Fruit fly (Drosophila melanogaster) whole organism, embryonic: Measurements from ENCODE around the gene CkIIbeta.

Source experiments
- Atf6 ChIP-seq: fragments of 200-800 bp; sonication (Bioruptor generic); IDR thresholded peaks from 2 replicates; pipeline ENCODE4 v1.3.6; 2022; ENCODE audit warnings: missing biosample characterization, missing genetic modification characterization
- CG12219 ChIP-seq: fragments of 200-800 bp; sonication (Bioruptor generic); optimal IDR thresholded peaks from 3 replicates; lab custom pipeline; 2018; ENCODE audit warnings: missing biosample characterization, mild to moderate bottlenecking, missing genetic modification characterization
- CG13424 ChIP-seq: fragments of 200-800 bp; sonication (Bioruptor generic); optimal IDR thresholded peaks from 2 replicates; lab custom pipeline; 2019; ENCODE audit warnings: missing biosample characterization, mild to moderate bottlenecking, missing genetic modification characterization, moderate library complexity
- CG15011 ChIP-seq: fragments of 200-800 bp; sonication (Bioruptor generic); optimal IDR thresholded peaks from 3 replicates; lab custom pipeline; 2018; ENCODE audit warnings: missing biosample characterization, mild to moderate bottlenecking, missing genetic modification characterization
- CG15269 ChIP-seq: fragments of 200-800 bp; sonication (Bioruptor generic); optimal IDR thresholded peaks from 2 replicates; lab custom pipeline; 2018; ENCODE audit warnings: missing biosample characterization, mild to moderate bottlenecking, missing genetic modification characterization, moderate library complexity
- CG1603 ChIP-seq: fragments of 200-800 bp; sonication (Bioruptor generic); optimal IDR thresholded peaks from 2 replicates; lab custom pipeline; 2019; ENCODE audit warnings: missing biosample characterization, mild to moderate bottlenecking, missing genetic modification characterization, moderate library complexity
- CG1647 ChIP-seq: fragments of 200-800 bp; sonication (Bioruptor generic); optimal IDR thresholded peaks from 3 replicates; lab custom pipeline; 2016; ENCODE audit warnings: missing biosample characterization, missing genetic modification characterization
- CG16813 ChIP-seq: fragments of 200-800 bp; sonication (Bioruptor generic); IDR thresholded peaks from 3 replicates; pipeline ENCODE4 v1.3.6; 2022; ENCODE audit warnings: missing biosample characterization, missing genetic modification characterization; ENCODE audit not compliant: partially characterized antibody
- CG16863 ChIP-seq: fragments of 200-800 bp; sonication (Bioruptor generic); optimal IDR thresholded peaks from 3 replicates; lab custom pipeline; 2016; ENCODE audit warnings: missing biosample characterization, missing genetic modification characterization
- CG17568 ChIP-seq: fragments of 200-800 bp; sonication (Bioruptor generic); optimal IDR thresholded peaks from 2 replicates; lab custom pipeline; 2018; ENCODE audit warnings: missing biosample characterization, mild to moderate bottlenecking, missing genetic modification characterization, moderate library complexity
- CG17829 ChIP-seq: fragments of 200-800 bp; optimal IDR thresholded peaks from 2 replicates; lab custom pipeline; 2019; ENCODE audit warnings: missing biosample characterization, mild to moderate bottlenecking, missing genetic modification characterization, moderate library complexity
- CG18476 ChIP-seq: fragments of 200-800 bp; sonication (Bioruptor generic); optimal IDR thresholded peaks from 2 replicates; lab custom pipeline; 2016; ENCODE audit warnings: missing biosample characterization, mild to moderate bottlenecking, missing genetic modification characterization
- CG2120 ChIP-seq: fragments of 200-800 bp; sonication (Bioruptor generic); optimal IDR thresholded peaks from 3 replicates; lab custom pipeline; 2016; ENCODE audit warnings: missing biosample characterization, missing genetic modification characterization
- CG2129 ChIP-seq: fragments of 200-800 bp; sonication (Bioruptor generic); IDR thresholded peaks from 2 replicates; pipeline ENCODE4 v1.3.6; 2022; ENCODE audit warnings: missing biosample characterization, missing genetic modification characterization; ENCODE audit not compliant: partially characterized antibody
- CG2678 ChIP-seq: fragments of 200-800 bp; sonication (Bioruptor generic); optimal IDR thresholded peaks from 3 replicates; lab custom pipeline; 2019; ENCODE audit warnings: missing biosample characterization, mild to moderate bottlenecking, missing genetic modification characterization, moderate library complexity
- CG30020 ChIP-seq: fragments of 200-800 bp; optimal IDR thresholded peaks from 2 replicates; lab custom pipeline; 2019; ENCODE audit warnings: missing biosample characterization, mild to moderate bottlenecking, missing genetic modification characterization, moderate library complexity
- CG3407 ChIP-seq: fragments of 200-800 bp; sonication (Bioruptor generic); optimal IDR thresholded peaks from 2 replicates; lab custom pipeline; 2018; ENCODE audit warnings: missing biosample characterization, mild to moderate bottlenecking, missing genetic modification characterization
- CG3847 ChIP-seq: fragments of 200-800 bp; sonication (Bioruptor generic); IDR thresholded peaks from 2 replicates; pipeline ENCODE4 v1.3.6; 2022; ENCODE audit warnings: missing biosample characterization, missing genetic modification characterization
- CG5180 ChIP-seq: fragments of 200-800 bp; sonication (Bioruptor generic); optimal IDR thresholded peaks from 3 replicates; lab custom pipeline; 2017; ENCODE audit warnings: missing biosample characterization, missing genetic modification characterization, mild to moderate bottlenecking, moderate library complexity, missing genetic modification reagents
- CG7786 ChIP-seq: fragments of 200-800 bp; sonication (Bioruptor generic); optimal IDR thresholded peaks from 2 replicates; lab custom pipeline; 2016; ENCODE audit warnings: missing biosample characterization, missing genetic modification characterization
- CG7839 ChIP-seq: fragments of 200-800 bp; sonication (Bioruptor generic); optimal IDR thresholded peaks from 3 replicates; lab custom pipeline; 2018; ENCODE audit warnings: missing biosample characterization, mild to moderate bottlenecking, missing genetic modification characterization, moderate library complexity
- CG9727 ChIP-seq: fragments of 200-800 bp; sonication (Bioruptor generic); optimal IDR thresholded peaks from 3 replicates; lab custom pipeline; 2017; ENCODE audit warnings: missing biosample characterization, mild to moderate bottlenecking, missing genetic modification characterization
- Chrac-16 ChIP-seq: fragments of 200-800 bp; sonication (Bioruptor generic); optimal IDR thresholded peaks from 3 replicates; lab custom pipeline; 2016; ENCODE audit warnings: missing biosample characterization, missing genetic modification characterization
- D ChIP-seq, 2 experiments: fragments of 200-800 bp in 1 of 2; fragments of >200 bp in 1 of 2; sonication (Bioruptor generic) in 1 of 2; optimal IDR thresholded peaks; 2 replicates in 1 of 2; 3 replicates in 1 of 2; lab custom pipeline; 2017; ENCODE audit warnings: mild to moderate bottlenecking in 1 of 2, missing biosample characterization in 1 of 2, missing genetic modification characterization in 1 of 2, missing genetic modification reagents in 1 of 2
- Fer1 ChIP-seq: fragments of 200-800 bp; sonication (Bioruptor generic); optimal IDR thresholded peaks from 2 replicates; lab custom pipeline; 2017; ENCODE audit warnings: missing biosample characterization, mild to moderate bottlenecking, missing genetic modification characterization
- Hey ChIP-seq: fragments of 200-800 bp; sonication (Bioruptor generic); optimal IDR thresholded peaks from 3 replicates; lab custom pipeline; 2018; ENCODE audit warnings: missing biosample characterization, mild to moderate bottlenecking, missing genetic modification characterization
- HmgZ ChIP-seq: fragments of 200-800 bp; sonication (Bioruptor generic); optimal IDR thresholded peaks from 2 replicates; lab custom pipeline; 2018; ENCODE audit warnings: missing biosample characterization, mild to moderate bottlenecking, missing genetic modification characterization
- MESR4 ChIP-seq: fragments of 200-800 bp; sonication (Bioruptor generic); optimal IDR thresholded peaks from 2 replicates; lab custom pipeline; 2018; ENCODE audit warnings: missing biosample characterization, mild to moderate bottlenecking, missing genetic modification characterization, moderate library complexity
- Max ChIP-seq: fragments of 200-800 bp; sonication (Bioruptor generic); optimal IDR thresholded peaks from 2 replicates; lab custom pipeline; 2016; ENCODE audit warnings: missing biosample characterization, mild to moderate bottlenecking, missing genetic modification characterization
- Rfx ChIP-seq: fragments of 200-800 bp; sonication (Bioruptor generic); IDR thresholded peaks from 2 replicates; pipeline ENCODE4 v1.3.6; 2022; ENCODE audit warnings: missing biosample characterization, missing genetic modification characterization
- Six4 ChIP-seq: fragments of 200-800 bp; sonication (Bioruptor generic); optimal IDR thresholded peaks from 2 replicates; lab custom pipeline; 2016; ENCODE audit warnings: missing biosample characterization, missing genetic modification characterization
- Sry-δ ChIP-seq: fragments of 200-800 bp; sonication (Bioruptor generic); optimal IDR thresholded peaks from 2 replicates; lab custom pipeline; 2016; ENCODE audit warnings: missing biosample characterization, missing genetic modification characterization
- Trl ChIP-seq, 3 experiments: fragments of >200 bp in 2 of 3; fragments of 200-800 bp in 1 of 3; sonication (Bioruptor generic) in 1 of 3; optimal IDR thresholded peaks; 2 replicates in 1 of 3; 3 replicates in 2 of 3; lab custom pipeline; 2016 to 2017; ENCODE audit warnings: missing biosample characterization in 1 of 3, missing genetic modification characterization in 1 of 3
- ash1 ChIP-seq: fragments of 200-800 bp; sonication (Bioruptor generic); optimal IDR thresholded peaks from 2 replicates; lab custom pipeline; 2018; ENCODE audit warnings: missing biosample characterization, mild to moderate bottlenecking, missing genetic modification characterization
- az2 ChIP-seq: fragments of 200-800 bp; sonication (Bioruptor generic); optimal IDR thresholded peaks from 3 replicates; lab custom pipeline; 2016; ENCODE audit warnings: missing biosample characterization, missing genetic modification characterization
- chinmo ChIP-seq: fragments of 200-800 bp; sonication (Bioruptor generic); IDR thresholded peaks from 4 replicates; pipeline ENCODE4 v1.3.6; 2022; ENCODE audit warnings: missing biosample characterization, missing genetic modification characterization; ENCODE audit not compliant: partially characterized antibody
- chm ChIP-seq: fragments of 200-800 bp; sonication (Bioruptor generic); IDR thresholded peaks from 2 replicates; pipeline ENCODE4 v1.3.6; 2022; ENCODE audit warnings: missing biosample characterization, missing genetic modification characterization
- danr ChIP-seq: fragments of 200-800 bp; sonication (Bioruptor generic); IDR thresholded peaks from 2 replicates; pipeline ENCODE4 v1.3.6; 2022; ENCODE audit warnings: missing biosample characterization, missing genetic modification characterization
- ems ChIP-seq: fragments of 200-800 bp; sonication (Bioruptor generic); optimal IDR thresholded peaks from 3 replicates; lab custom pipeline; 2016; ENCODE audit warnings: missing biosample characterization, missing genetic modification characterization
- gsb-n ChIP-seq: fragments of 200-800 bp; sonication (Bioruptor generic); optimal IDR thresholded peaks from 3 replicates; lab custom pipeline; 2018; ENCODE audit warnings: missing biosample characterization, mild to moderate bottlenecking, missing genetic modification characterization
- hkb ChIP-seq, 2 experiments: fragments of 200-800 bp in 1 of 2; fragments of >200 bp in 1 of 2; sonication (Bioruptor generic) in 1 of 2; IDR thresholded peaks in 1 of 2; optimal IDR thresholded peaks in 1 of 2; 2 replicates each; pipeline versions ENCODE4 v1.3.6 to Lab custom; 2017 to 2022; ENCODE audit warnings: missing biosample characterization in 1 of 2, missing genetic modification characterization in 1 of 2
- lilli ChIP-seq: fragments of 200-800 bp; sonication (Bioruptor generic); optimal IDR thresholded peaks from 3 replicates; lab custom pipeline; 2016; ENCODE audit warnings: missing biosample characterization, missing genetic modification characterization
- sim ChIP-seq: fragments of 200-800 bp; sonication (Bioruptor generic); IDR thresholded peaks from 2 replicates; pipeline ENCODE4 v1.3.6; 2022; ENCODE audit warnings: missing biosample characterization, missing genetic modification characterization
- sob ChIP-seq: fragments of 200-800 bp; sonication (Bioruptor generic); IDR thresholded peaks from 2 replicates; pipeline ENCODE4 v1.3.6; 2022; ENCODE audit warnings: missing biosample characterization, missing genetic modification characterization
- vnd ChIP-seq: fragments of 200-800 bp; sonication (Bioruptor generic); IDR thresholded peaks from 3 replicates; pipeline ENCODE4 v1.3.6; 2022; ENCODE audit warnings: missing biosample characterization, missing genetic modification characterization; ENCODE audit not compliant: partially characterized antibody

Gene CkIIbeta

dm6 chrX:11806196-11806595 is 13.9 kb downstream of the CkIIbeta start (continued):
- TF ChIP-seq lilli (GFP tag; lab: Kevin White, UChicago) (peak; percentile 22), Hey (tag; lab: Kevin White, UChicago) (peak; percentile 19), CG1647 (GFP tag; lab: Kevin White, UChicago) (no peak), CG7786 (GFP tag; lab: Kevin White, UChicago) (peak; percentile 5), CG15269 (tag; lab: Kevin White, UChicago) (peak; percentile 6), CG1603 (peak; percentile 42), Max (GFP tag; lab: Kevin White, UChicago) (peak; percentile 32), Fer1 (GFP tag; lab: Kevin White, UChicago) (peak; percentile 17), CG30020 (tag; lab: Kevin White, UChicago) (no peak), D (optimal IDR thresholded peaks at IDR 0.05; lab: Kevin White, UChicago) (no peak), D (GFP tag; optimal IDR thresholded peaks at IDR 0.05; lab: Kevin White, UChicago) (peak; percentile 4), hkb (optimal IDR thresholded peaks at IDR 0.05; lab: Kevin White, UChicago) (no peak), hkb (GFP tag; IDR thresholded peaks at IDR 0.05; lab: Robert Waterston, UW) (peak; percentile 57), chinmo (peak; percentile 76; the same call in 1 of the 4 replicates), Six4 (GFP tag; lab: Kevin White, UChicago) (no peak)

- TF ChIP-seq CG16813 (GFP tag; lab: Robert Waterston, UW), result peak; percentile 73
- peak; percentile 46 for TF ChIP-seq CG2129 (GFP tag; lab: Robert Waterston, UW)
- peak; percentile 47 for TF ChIP-seq CG13424 (tag; lab: Kevin White, UChicago)
- TF ChIP-seq Chrac-16 (GFP tag; lab: Kevin White, UChicago), result no peak
- TF ChIP-seq az2 (GFP tag; lab: Kevin White, UChicago), result peak; percentile 7
- TF ChIP-seq Sry-δ (GFP tag; lab: Kevin White, UChicago), result peak; percentile 55
- no peak for TF ChIP-seq CG3847 (GFP tag; lab: Robert Waterston, UW)
- TF ChIP-seq Atf6 (GFP tag; lab: Robert Waterston, UW), result no peak
- no peak for TF ChIP-seq CG18476 (GFP tag; lab: Kevin White, UChicago)
- no peak for TF ChIP-seq CG15011
- peak; percentile 23 for TF ChIP-seq CG12219 (GFP tag; lab: Kevin White, UChicago)
- TF ChIP-seq ash1 (GFP tag; lab: Kevin White, UChicago), result no peak
- TF ChIP-seq HmgZ (tag; lab: Kevin White, UChicago), result no peak
- no peak for TF ChIP-seq CG7839 (tag; lab: Kevin White, UChicago)
- peak; percentile 11 for TF ChIP-seq CG16863 (GFP tag; lab: Kevin White, UChicago)
- peak; percentile 76 to 85 for TF ChIP-seq Trl (optimal IDR thresholded peaks at IDR 0.05; lab: Kevin White, UChicago)
- TF ChIP-seq Trl (GFP tag; optimal IDR thresholded peaks at IDR 0.05; lab: Kevin White, UChicago), result peak; percentile 50
- TF ChIP-seq CG2120 (GFP tag; lab: Kevin White, UChicago), result no peak
- TF ChIP-seq CG2678 (tag; lab: Kevin White, UChicago), result peak; percentile 53
- TF ChIP-seq CG9727 (GFP tag; lab: Kevin White, UChicago), result peak; percentile 26
- TF ChIP-seq ems, result no peak
- TF ChIP-seq MESR4 (GFP tag; lab: Kevin White, UChicago), result peak; percentile 8
- TF ChIP-seq CG3407 (GFP tag; lab: Kevin White, UChicago), result peak; percentile 66
- TF ChIP-seq danr, result no peak
- TF ChIP-seq CG5180, result peak; percentile 26
- no peak for TF ChIP-seq sob (GFP tag; lab: Robert Waterston, UW)
- TF ChIP-seq gsb-n, result no peak
- peak; percentile 77 for TF ChIP-seq CG17568
- peak; percentile 46 for TF ChIP-seq CG17829 (tag; lab: Kevin White, UChicago)
- TF ChIP-seq sim (GFP tag; lab: Robert Waterston, UW), result 0 out of 2 replicates have a peak, but pooled peaks have one; percentile 17
- peak; percentile 53; the same call in 2 of the 3 replicates for TF ChIP-seq vnd (GFP tag; lab: Robert Waterston, UW)
- TF ChIP-seq Rfx (GFP tag; lab: Robert Waterston, UW), result 0 out of 2 replicates have a peak, but pooled peaks have one; percentile 3
- TF ChIP-seq chm (GFP tag; lab: Robert Waterston, UW), result peak; percentile 15; the same call in 1 of the 2 replicates
- no peak for TF ChIP-seq Max (GFP tag; lab: Kevin White, UChicago)
Measured at dm6 chrX:11806867-11807747, 14.8 kb downstream of the CkIIbeta start, which contains the start of gene Hsc70-3. TSS of gene Hsc70-3 (minus strand) at chrX:11807117.
